Fruit fly (Drosophila melanogaster) whole organism, pupa: Measurements from ENCODE around the gene Cul2.

Experiments used
- CG32121 ChIP-seq: fragments of 200-800 bp; sonication (Bioruptor generic); IDR thresholded peaks from 2 replicates; pipeline ENCODE4 v1.3.6; 2022; ENCODE audit warnings: missing biosample characterization, missing genetic modification characterization
- CG8159 ChIP-seq: fragments of 200-800 bp; sonication (Bioruptor generic); optimal IDR thresholded peaks from 3 replicates; lab custom pipeline; 2018; ENCODE audit warnings: missing biosample characterization, mild to moderate bottlenecking, missing genetic modification characterization, moderate library complexity
- Pif1B ChIP-seq: fragments of 200-800 bp; sonication (Bioruptor generic); optimal IDR thresholded peaks from 3 replicates; lab custom pipeline; 2016; ENCODE audit warnings: missing biosample characterization, missing genetic modification characterization

DNA sequence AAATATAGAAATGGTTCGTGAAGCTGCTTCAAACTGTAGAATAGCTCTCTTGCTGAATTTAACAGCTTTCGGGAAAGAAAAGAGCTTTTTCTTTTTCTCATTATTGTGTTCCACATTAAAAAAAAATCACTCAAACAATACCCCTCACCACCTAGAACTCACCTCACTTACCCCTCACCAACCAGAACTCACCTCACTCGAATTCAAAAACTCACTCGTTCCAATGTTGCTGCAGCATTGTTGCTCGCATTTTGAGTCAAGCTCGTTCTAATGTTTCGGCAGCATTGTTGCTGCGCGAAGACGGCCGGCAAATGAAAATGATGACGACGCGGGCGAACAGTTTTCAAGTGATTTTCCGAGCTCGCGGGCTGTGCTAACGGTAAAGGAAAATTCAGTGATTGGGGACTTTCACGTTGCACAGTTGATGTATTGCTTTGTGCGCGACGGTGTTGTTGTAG is 25.3 kb downstream of the Cul2 start, which contains the start of gene nolo:
- TF ChIP-seq CG32121 (GFP tag; lab: Robert Waterston, UW) (no peak), CG8159 (no peak), Pif1B (GFP tag; lab: Kevin White, UChicago) (no peak)
